Worm (Caenorhabditis elegans): ENCODE results near the gene F41H10.2.

Gene F41H10.2

DNA sequence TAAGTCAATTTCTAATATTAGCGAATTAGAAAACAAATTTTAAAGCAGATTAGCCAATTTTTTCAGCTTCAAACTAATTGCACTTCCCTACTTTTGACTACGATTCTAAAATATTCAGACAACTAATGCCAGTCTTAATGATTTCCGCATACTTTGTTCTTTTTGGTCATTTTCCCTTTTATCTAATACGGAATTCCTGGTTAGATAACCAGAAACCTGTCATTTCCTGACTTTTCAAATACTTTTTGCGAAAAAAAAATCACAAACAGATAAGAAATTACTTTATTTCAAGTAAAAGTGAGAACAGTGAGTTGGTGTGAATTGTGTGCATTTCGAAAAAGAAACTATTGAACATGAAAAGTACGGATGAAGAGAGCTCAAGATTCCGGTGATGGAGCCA, 1.3 kb upstream of the F41H10.2 start:
- TF ChIP-seq fkh-10 (GFP tag; optimal IDR thresholded peaks at IDR 0.05) (no peak), ceh-82 (tag; optimal IDR thresholded peaks at IDR 0.05) (no peak), pqm-1 (tag; optimal IDR thresholded peaks at IDR 0.05) (peak; percentile 46), elt-2 (tag; optimal IDR thresholded peaks at IDR 0.05) (peak; percentile 83)

DNA sequence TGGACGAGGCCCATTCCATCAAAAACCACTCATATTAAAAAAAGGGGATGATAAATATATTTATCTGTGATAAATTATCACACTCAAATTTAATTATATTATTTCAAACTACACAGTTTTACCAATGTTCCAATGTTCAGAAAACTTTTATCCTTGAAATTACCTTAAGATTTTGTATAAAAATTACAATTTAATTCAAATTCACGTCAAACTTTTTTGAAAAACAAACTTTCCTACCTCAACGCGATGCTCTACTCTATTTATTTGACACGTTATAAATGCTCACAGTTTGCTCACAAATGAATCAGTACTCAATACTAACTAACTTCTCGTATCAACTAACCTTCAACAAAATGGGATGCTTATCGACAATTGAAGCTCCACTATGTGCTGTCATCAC, 1.2 kb downstream of the F41H10.2 start, which contains the start of gene F41H10.1:
TSS of gene F41H10.1 (plus strand) at position 301 of the 400 bp plus-strand sequence.
- no peak for TF ChIP-seq fkh-10 (GFP tag; optimal IDR thresholded peaks at IDR 0.05)
- no peak for TF ChIP-seq R02D3.7 (tag; optimal IDR thresholded peaks at IDR 0.05)
- TF ChIP-seq pha-4 (tag; optimal IDR thresholded peaks at IDR 0.05) = no peak
- no peak for TF ChIP-seq ZK546.5 (tag; optimal IDR thresholded peaks at IDR 0.05)
- no peak for TF ChIP-seq ztf-4 (tag; optimal IDR thresholded peaks at IDR 0.05)
- no peak for TF ChIP-seq aly-2 (tag; optimal IDR thresholded peaks at IDR 0.05)
- no peak for TF ChIP-seq zag-1 (tag; optimal IDR thresholded peaks at IDR 0.05)
- TF ChIP-seq lin-15B (tag; optimal IDR thresholded peaks at IDR 0.05) = no peak
- TF ChIP-seq ceh-28 (tag; optimal IDR thresholded peaks at IDR 0.05) = no peak
- TF ChIP-seq nhr-25 (tag; optimal IDR thresholded peaks at IDR 0.05) = no peak
- no peak for TF ChIP-seq tbx-2 (tag; optimal IDR thresholded peaks at IDR 0.05)
- TF ChIP-seq elt-2 (tag; optimal IDR thresholded peaks at IDR 0.05) = no peak
- TF ChIP-seq jun-1 (tag; optimal IDR thresholded peaks at IDR 0.05) = no peak
- no peak for TF ChIP-seq elt-3 (tag; optimal IDR thresholded peaks at IDR 0.05)

DNA sequence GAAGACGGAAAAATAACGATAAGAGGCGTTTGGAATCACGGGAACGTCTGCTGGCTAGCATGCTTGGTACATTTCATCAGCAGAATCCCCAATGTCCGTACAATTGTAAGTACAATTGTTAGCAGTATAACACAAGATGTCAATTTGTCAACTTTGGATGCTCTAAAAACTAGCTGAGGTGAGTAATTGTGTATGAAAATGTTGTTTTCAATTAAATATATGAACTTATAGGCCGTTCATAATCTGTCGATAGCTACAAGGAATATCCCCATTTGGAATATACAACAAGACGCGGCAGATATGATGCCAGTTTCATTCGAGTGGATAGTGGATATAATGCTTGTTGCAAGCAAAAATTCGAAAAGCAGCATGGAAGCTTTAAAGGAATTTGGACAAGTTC, 3.6 kb downstream of the F41H10.2 start, which contains the start of gene F41H10.12:
TSS of gene F41H10.12 (plus strand) at position 301 of the 400 bp plus-strand sequence.
- TF ChIP-seq lsy-12 (tag; optimal IDR thresholded peaks at IDR 0.05) (no peak), ztf-4 (tag; optimal IDR thresholded peaks at IDR 0.05) (no peak), ceh-16 (tag; optimal IDR thresholded peaks at IDR 0.05) (no peak), nhr-11 (tag; optimal IDR thresholded peaks at IDR 0.05) (no peak), egl-5 (tag; optimal IDR thresholded peaks at IDR 0.05) (no peak), aly-2 (tag; optimal IDR thresholded peaks at IDR 0.05) (no peak), mml-1 (tag; optimal IDR thresholded peaks at IDR 0.05) (no peak), ceh-9 (tag; optimal IDR thresholded peaks at IDR 0.05) (no peak), lin-39 (tag; optimal IDR thresholded peaks at IDR 0.05) (no peak), fos-1 (tag; optimal IDR thresholded peaks at IDR 0.05) (no peak), nhr-12 (tag; optimal IDR thresholded peaks at IDR 0.05) (no peak)

DNA sequence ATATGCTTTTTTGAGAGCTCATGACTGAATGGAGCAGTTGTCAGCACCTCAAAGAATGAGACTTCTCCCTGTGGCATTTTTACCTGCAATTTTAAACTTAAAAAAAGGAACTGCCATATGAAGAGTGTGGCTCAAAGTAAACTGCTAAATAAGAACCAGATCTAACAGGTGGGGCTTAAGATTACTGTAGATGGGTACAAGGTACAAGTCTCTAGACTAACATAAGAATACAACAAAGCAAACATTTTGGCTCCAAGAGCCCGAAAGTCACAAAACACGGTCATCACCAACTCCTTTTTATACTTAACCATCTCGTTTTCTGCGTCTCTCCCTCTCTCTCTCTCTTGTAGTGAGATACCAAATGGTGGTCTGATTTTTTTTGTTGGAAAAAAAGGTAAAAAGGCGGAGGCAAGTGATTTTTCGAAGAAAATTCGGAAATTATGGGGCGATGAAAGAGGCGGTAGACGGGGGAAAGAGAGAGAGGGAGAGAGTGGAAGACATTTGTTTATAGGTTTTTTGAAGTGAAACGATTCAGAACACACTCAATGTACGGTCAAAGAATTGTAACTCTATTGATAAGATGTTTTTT, 7.1 kb downstream of the F41H10.2 start, which contains the start of gene elo-6:
TSS of gene elo-6 (minus strand) at position 83 of the 589 bp plus-strand sequence.
- TF ChIP-seq ceh-28 (tag; optimal IDR thresholded peaks at IDR 0.05) (no peak), ztf-4 (tag; optimal IDR thresholded peaks at IDR 0.05) (no peak), snpc-4 (tag; optimal IDR thresholded peaks at IDR 0.05) (no peak), jun-1 (tag; optimal IDR thresholded peaks at IDR 0.05) (peak; percentile 28), ama-1 (optimal IDR thresholded peaks at IDR 0.05) (peak; percentile 77), elt-2 (tag; optimal IDR thresholded peaks at IDR 0.05) (peak; percentile 85), pqm-1 (tag; optimal IDR thresholded peaks at IDR 0.05) (peak; percentile 67), pha-4 (tag; optimal IDR thresholded peaks at IDR 0.05) (peak; percentile 55), egl-5 (tag; optimal IDR thresholded peaks at IDR 0.05) (no peak)

DNA sequence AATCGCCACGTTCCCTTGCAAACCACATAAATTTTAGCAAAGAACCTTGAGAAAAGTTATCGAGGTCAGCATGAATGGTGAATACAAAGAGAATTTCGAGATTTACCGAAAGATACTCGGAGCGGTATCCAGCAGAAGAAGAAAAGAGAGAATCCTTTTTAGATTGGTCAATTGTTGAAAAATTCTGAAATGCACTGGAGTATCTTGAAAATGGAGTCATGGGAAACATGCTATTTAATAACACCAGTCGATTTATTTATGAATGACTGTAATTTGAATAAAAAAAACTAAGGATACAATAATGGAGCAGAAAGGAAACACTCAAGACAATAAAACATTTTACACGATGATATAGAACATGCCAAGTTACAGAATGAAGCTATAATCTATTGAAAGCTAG, 8.5 kb downstream of the F41H10.2 start:
- TF ChIP-seq nhr-25 (tag; optimal IDR thresholded peaks at IDR 0.05) = peak; percentile 24
- no peak for TF ChIP-seq unc-62 (GFP tag; optimal IDR thresholded peaks at IDR 0.05)

DNA sequence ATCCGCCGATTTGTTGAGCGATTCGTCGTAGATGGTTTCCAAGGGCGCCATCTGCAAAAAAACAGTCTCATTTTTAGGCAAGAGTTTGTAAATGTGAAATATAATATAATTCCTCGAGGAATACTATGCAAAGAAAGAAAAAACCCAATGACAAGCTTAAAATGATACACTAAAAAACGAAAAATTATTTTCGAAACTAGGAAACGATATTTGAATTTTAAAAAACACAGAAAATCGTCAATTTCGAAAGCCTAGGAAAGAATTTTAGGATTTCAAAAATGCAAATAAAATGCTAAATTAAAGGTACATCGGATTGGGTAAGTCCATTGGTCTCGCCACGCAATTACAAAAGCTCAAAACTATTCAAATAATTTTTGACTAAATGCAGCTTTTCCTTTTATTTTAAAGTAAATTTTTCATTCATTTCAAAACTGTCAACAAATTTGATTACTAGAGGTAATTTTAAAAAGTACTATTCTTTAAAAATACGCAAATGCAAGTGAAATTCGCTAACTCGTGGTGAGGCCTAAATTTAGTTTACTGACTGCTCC, 10.1 kb downstream of the F41H10.2 start, which contains the start of the genes htp-1 and ZK616.5:
TSS of gene htp-1 (minus strand) at position 51 of the 551 bp plus-strand sequence.
TSS of gene ZK616.5 (plus strand) at position 423 of the 551 bp plus-strand sequence.
- TF ChIP-seq ZK546.5 (tag; optimal IDR thresholded peaks at IDR 0.05) = no peak
- no peak for TF ChIP-seq fkh-2 (tag; optimal IDR thresholded peaks at IDR 0.05)
- no peak for TF ChIP-seq egl-27 (tag; optimal IDR thresholded peaks at IDR 0.05)
- TF ChIP-seq zag-1 (tag; optimal IDR thresholded peaks at IDR 0.05) = no peak
- no peak for TF ChIP-seq fkh-10 (GFP tag; optimal IDR thresholded peaks at IDR 0.05)
